Worm (Caenorhabditis elegans) whole organism, late embryonic: Measurements from ENCODE around the gene ifet-1.

ENCODE experiments used
- elt-4 ChIP-seq: sonication (generic microtip); optimal IDR thresholded peaks from 2 replicates; lab custom pipeline; 2016; ENCODE audit warnings: missing genetic modification characterization, missing compliant biosample characterization
- lin-11 ChIP-seq: fragments of 200-800 bp; sonication (Bioruptor generic); optimal IDR thresholded peaks from 2 replicates; lab custom pipeline; 2018; ENCODE audit warnings: mild to moderate bottlenecking, missing genetic modification characterization, missing compliant biosample characterization

- TF ChIP-seq lin-11 (tag; lab: Kevin White, UChicago) (no peak), elt-4 (tag; lab: Kevin White, UChicago) (no peak)
These were observed 30.5 kb downstream of the ifet-1 start for ce11 chrIII:4444492-4444891.
